Fruit fly (Drosophila melanogaster): Measurements from ENCODE around the gene CCT7.

DNA sequence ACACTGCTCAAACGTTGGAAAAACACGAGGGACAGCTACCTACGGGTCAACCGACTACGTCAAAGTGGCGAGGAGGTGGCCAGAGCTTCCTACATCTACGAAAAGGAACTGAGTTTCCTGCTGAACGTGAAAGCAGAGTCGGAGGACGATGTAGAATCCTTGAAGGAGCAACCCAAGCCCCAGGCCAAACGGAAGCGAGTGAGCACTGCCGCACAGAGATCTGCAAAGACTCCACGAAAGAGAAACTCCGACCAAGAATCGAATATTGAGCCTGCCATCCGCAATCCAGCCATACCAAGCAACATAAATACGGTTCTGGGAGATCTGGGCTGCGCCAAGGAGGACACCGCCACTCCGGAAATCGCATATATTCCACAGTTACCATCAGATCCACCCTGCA, 5.3 kb downstream of the CCT7 start:
- no peak for TF ChIP-seq CG8478 (optimal IDR thresholded peaks at IDR 0.05)
- no peak for TF ChIP-seq CTCF (optimal IDR thresholded peaks at IDR 0.05)
